Fruit fly (Drosophila melanogaster) whole organism, embryonic: ENCODE results near the gene Rrp45.

Experiments
- ATbp ChIP-seq: fragments of 200-800 bp; sonication (Bioruptor generic); optimal IDR thresholded peaks from 2 replicates; lab custom pipeline; 2017; ENCODE audit warnings: missing biosample characterization, mild to moderate bottlenecking, missing genetic modification characterization, missing genetic modification reagents
- CG10565 ChIP-seq: fragments of 200-800 bp; sonication (Bioruptor generic); optimal IDR thresholded peaks from 3 replicates; lab custom pipeline; 2016; ENCODE audit warnings: missing biosample characterization, mild to moderate bottlenecking, missing genetic modification characterization
- CG12659 ChIP-seq: fragments of 200-800 bp; sonication (Bioruptor generic); optimal IDR thresholded peaks from 3 replicates; lab custom pipeline; 2017; ENCODE audit warnings: mild to moderate bottlenecking, missing biosample characterization, missing genetic modification reagents, missing genetic modification characterization
- CG12769 ChIP-seq: fragments of 200-800 bp; sonication (Bioruptor generic); optimal IDR thresholded peaks from 2 replicates; lab custom pipeline; 2019; ENCODE audit warnings: missing biosample characterization, mild to moderate bottlenecking, missing genetic modification characterization, moderate library complexity
- CG13775 ChIP-seq: fragments of 200-800 bp; sonication (Bioruptor generic); optimal IDR thresholded peaks from 3 replicates; lab custom pipeline; 2017; ENCODE audit warnings: missing biosample characterization, mild to moderate bottlenecking, missing genetic modification characterization
- CG14014 ChIP-seq: fragments of 200-800 bp; sonication (Bioruptor generic); IDR thresholded peaks from 2 replicates; pipeline ENCODE4 v1.3.6; 2022; ENCODE audit warnings: missing biosample characterization, missing genetic modification characterization
- CG14710 ChIP-seq: fragments of 200-800 bp; sonication (Bioruptor generic); optimal IDR thresholded peaks from 3 replicates; lab custom pipeline; 2019; ENCODE audit warnings: missing biosample characterization, mild to moderate bottlenecking, missing genetic modification characterization, moderate library complexity
- CG14965 ChIP-seq: fragments of 200-800 bp; sonication (Bioruptor generic); optimal IDR thresholded peaks from 2 replicates; lab custom pipeline; 2016; ENCODE audit warnings: missing biosample characterization, missing genetic modification characterization, borderline replicate concordance
- CG1529 ChIP-seq: fragments of 200-800 bp; sonication (Bioruptor generic); optimal IDR thresholded peaks from 3 replicates; lab custom pipeline; 2018; ENCODE audit warnings: missing biosample characterization, missing genetic modification characterization
- CG18619 ChIP-seq: fragments of 200-800 bp; sonication (Bioruptor generic); optimal IDR thresholded peaks from 3 replicates; lab custom pipeline; 2017; ENCODE audit warnings: missing biosample characterization, mild to moderate bottlenecking, missing genetic modification characterization
- CG2116 ChIP-seq: fragments of 200-800 bp; sonication (Bioruptor generic); optimal IDR thresholded peaks from 3 replicates; lab custom pipeline; 2018; ENCODE audit warnings: missing biosample characterization, mild to moderate bottlenecking, missing genetic modification characterization
- CG2202 ChIP-seq: fragments of 200-800 bp; sonication (Bioruptor generic); optimal IDR thresholded peaks from 2 replicates; lab custom pipeline; 2018; ENCODE audit warnings: missing biosample characterization, mild to moderate bottlenecking, missing genetic modification characterization
- CG30403 ChIP-seq: fragments of 200-800 bp; sonication (Bioruptor generic); optimal IDR thresholded peaks from 3 replicates; lab custom pipeline; 2016; ENCODE audit warnings: missing biosample characterization, missing genetic modification characterization
- CG3281 ChIP-seq: fragments of 200-800 bp; sonication (Bioruptor generic); optimal IDR thresholded peaks from 3 replicates; lab custom pipeline; 2017; ENCODE audit warnings: missing biosample characterization, mild to moderate bottlenecking, missing genetic modification characterization
- CG3847 ChIP-seq: fragments of 200-800 bp; sonication (Bioruptor generic); IDR thresholded peaks from 2 replicates; pipeline ENCODE4 v1.3.6; 2022; ENCODE audit warnings: missing biosample characterization, missing genetic modification characterization
- CG7271 ChIP-seq: fragments of 200-800 bp; sonication (Bioruptor generic); optimal IDR thresholded peaks from 2 replicates; lab custom pipeline; 2018; ENCODE audit warnings: missing biosample characterization, mild to moderate bottlenecking, missing genetic modification characterization, moderate library complexity
- CG7745 ChIP-seq: fragments of 200-800 bp; sonication (Bioruptor generic); optimal IDR thresholded peaks from 2 replicates; lab custom pipeline; 2018; ENCODE audit warnings: missing biosample characterization, mild to moderate bottlenecking, missing genetic modification characterization, moderate library complexity
- CG8924 ChIP-seq: fragments of 200-800 bp; optimal IDR thresholded peaks from 3 replicates; lab custom pipeline; 2019; ENCODE audit warnings: missing biosample characterization, mild to moderate bottlenecking, missing genetic modification characterization, moderate library complexity
- CG9215 ChIP-seq: fragments of 200-800 bp; sonication (Bioruptor generic); IDR thresholded peaks from 2 replicates; pipeline ENCODE4 v1.3.6; 2022; ENCODE audit warnings: missing biosample characterization, missing genetic modification characterization
- CG9876 ChIP-seq: fragments of 200-800 bp; sonication (Bioruptor generic); optimal IDR thresholded peaks from 2 replicates; lab custom pipeline; 2016; ENCODE audit warnings: missing biosample characterization, missing genetic modification characterization
- Dad ChIP-seq: fragments of 200-800 bp; sonication (Bioruptor generic); optimal IDR thresholded peaks from 3 replicates; lab custom pipeline; 2016; ENCODE audit warnings: missing biosample characterization, missing genetic modification characterization
- Dip2 ChIP-seq: fragments of 200-800 bp; sonication (Bioruptor generic); IDR thresholded peaks from 2 replicates; pipeline ENCODE4 v1.3.6; 2022; ENCODE audit warnings: missing biosample characterization, missing genetic modification characterization
- Dll ChIP-seq: fragments of 200-800 bp; sonication (Bioruptor generic); IDR thresholded peaks from 4 replicates; pipeline ENCODE4 v1.3.6; 2022; ENCODE audit warnings: missing biosample characterization, missing genetic modification characterization; ENCODE audit not compliant: partially characterized antibody
- Dp ChIP-seq: fragments of 200-800 bp; sonication (Bioruptor generic); optimal IDR thresholded peaks from 2 replicates; lab custom pipeline; 2018; ENCODE audit warnings: missing biosample characterization, mild to moderate bottlenecking, missing genetic modification characterization, moderate library complexity
- HmgZ ChIP-seq: fragments of 200-800 bp; sonication (Bioruptor generic); optimal IDR thresholded peaks from 2 replicates; lab custom pipeline; 2018; ENCODE audit warnings: missing biosample characterization, mild to moderate bottlenecking, missing genetic modification characterization
- Jarid2 ChIP-seq: fragments of 200-800 bp; sonication (Bioruptor generic); optimal IDR thresholded peaks from 3 replicates; lab custom pipeline; 2017; ENCODE audit warnings: mild to moderate bottlenecking, missing biosample characterization, missing genetic modification reagents, missing genetic modification characterization
- NfI ChIP-seq: fragments of 200-800 bp; sonication (Bioruptor generic); optimal IDR thresholded peaks from 3 replicates; lab custom pipeline; 2018; ENCODE audit warnings: missing biosample characterization, mild to moderate bottlenecking, missing genetic modification characterization, moderate library complexity
- Sin3A ChIP-seq: fragments of >200 bp; optimal IDR thresholded peaks from 2 replicates; lab custom pipeline; 2018
- Sry-δ ChIP-seq: fragments of 200-800 bp; sonication (Bioruptor generic); optimal IDR thresholded peaks from 2 replicates; lab custom pipeline; 2016; ENCODE audit warnings: missing biosample characterization, missing genetic modification characterization
- aop ChIP-seq: fragments of 200-800 bp; sonication (Bioruptor generic); IDR thresholded peaks from 2 replicates; pipeline ENCODE4 v1.3.6; 2022; ENCODE audit warnings: missing biosample characterization, missing genetic modification characterization
- danr ChIP-seq: fragments of 200-800 bp; sonication (Bioruptor generic); IDR thresholded peaks from 2 replicates; pipeline ENCODE4 v1.3.6; 2022; ENCODE audit warnings: missing biosample characterization, missing genetic modification characterization
- disco-r ChIP-seq: fragments of 200-800 bp; sonication (Bioruptor generic); optimal IDR thresholded peaks from 2 replicates; lab custom pipeline; 2016; ENCODE audit warnings: missing biosample characterization, missing genetic modification characterization
- dysf ChIP-seq: fragments of 200-800 bp; sonication (Bioruptor generic); IDR thresholded peaks from 3 replicates; pipeline ENCODE4 v1.3.6; 2022; ENCODE audit warnings: missing biosample characterization, missing genetic modification characterization
- en ChIP-seq: fragments of 200-800 bp; sonication (Bioruptor generic); optimal IDR thresholded peaks from 2 replicates; lab custom pipeline; 2016; ENCODE audit warnings: missing biosample characterization, missing genetic modification characterization
- eve ChIP-seq, 2 experiments: fragments of >200 bp; optimal IDR thresholded peaks; 2 replicates each; lab custom pipeline; 2017; ENCODE audit warnings: missing biosample characterization in 2 of 2, missing genetic modification characterization in 2 of 2
- eyg ChIP-seq: fragments of 200-800 bp; sonication (Bioruptor generic); optimal IDR thresholded peaks from 3 replicates; lab custom pipeline; 2016; ENCODE audit warnings: missing biosample characterization, missing genetic modification characterization
- fd64A ChIP-seq: fragments of 200-800 bp; sonication (Bioruptor generic); optimal IDR thresholded peaks from 3 replicates; lab custom pipeline; 2018; ENCODE audit warnings: missing biosample characterization, mild to moderate bottlenecking, missing genetic modification characterization
- fru ChIP-seq: fragments of >200 bp; optimal IDR thresholded peaks from 2 replicates; lab custom pipeline; 2017
- hb ChIP-seq: fragments of 200-800 bp; sonication (Bioruptor generic); IDR thresholded peaks from 3 replicates; pipeline ENCODE4 v1.3.6; 2022; ENCODE audit warnings: missing biosample characterization, missing genetic modification characterization; ENCODE audit not compliant: partially characterized antibody
- hbn ChIP-seq: fragments of 200-800 bp; sonication (Bioruptor generic); IDR thresholded peaks from 2 replicates; pipeline ENCODE4 v1.3.6; 2022; ENCODE audit warnings: missing biosample characterization, missing genetic modification characterization; ENCODE audit not compliant: partially characterized antibody
- knrl ChIP-seq: fragments of 200-800 bp; sonication (Bioruptor generic); IDR thresholded peaks from 3 replicates; pipeline ENCODE4 v1.3.6; 2022; ENCODE audit warnings: missing biosample characterization, missing genetic modification characterization; ENCODE audit not compliant: partially characterized antibody
- pfk ChIP-seq: fragments of 200-800 bp; sonication (Bioruptor generic); optimal IDR thresholded peaks from 2 replicates; lab custom pipeline; 2018; ENCODE audit warnings: missing biosample characterization, mild to moderate bottlenecking, missing genetic modification characterization, moderate library complexity
- phol ChIP-seq: fragments of 200-800 bp; sonication (Bioruptor generic); optimal IDR thresholded peaks from 3 replicates; lab custom pipeline; 2018; ENCODE audit warnings: missing biosample characterization, mild to moderate bottlenecking, missing genetic modification characterization, moderate library complexity
- pzg ChIP-seq: fragments of 200-800 bp; sonication (Bioruptor generic); optimal IDR thresholded peaks from 3 replicates; lab custom pipeline; 2018; ENCODE audit warnings: missing biosample characterization, mild to moderate bottlenecking, missing genetic modification characterization, moderate library complexity
- sens ChIP-seq: fragments of 200-800 bp; sonication (Bioruptor generic); peaks from one replicate; lab custom pipeline; 2016; ENCODE audit warnings: missing biosample characterization, missing genetic modification characterization
- shn ChIP-seq: fragments of 200-800 bp; sonication (Bioruptor generic); optimal IDR thresholded peaks from 3 replicates; lab custom pipeline; 2016; ENCODE audit warnings: missing biosample characterization, missing genetic modification characterization
- slp2 ChIP-seq: fragments of 200-800 bp; sonication (Bioruptor generic); optimal IDR thresholded peaks from 2 replicates; lab custom pipeline; 2016; ENCODE audit warnings: missing biosample characterization, missing genetic modification characterization
- stc ChIP-seq: fragments of 200-800 bp; sonication (Bioruptor generic); IDR thresholded peaks from 2 replicates; pipeline ENCODE4 v1.3.6; 2022; ENCODE audit warnings: missing biosample characterization, missing genetic modification characterization
- stwl ChIP-seq: fragments of 200-800 bp; sonication (Bioruptor generic); optimal IDR thresholded peaks from 3 replicates; lab custom pipeline; 2018; ENCODE audit warnings: missing biosample characterization, mild to moderate bottlenecking, missing genetic modification characterization, moderate library complexity
- sug ChIP-seq: fragments of 200-800 bp; optimal IDR thresholded peaks from 2 replicates; lab custom pipeline; 2019; ENCODE audit warnings: missing biosample characterization, mild to moderate bottlenecking, missing genetic modification characterization, moderate library complexity
- toy ChIP-seq: fragments of 200-800 bp; sonication (Bioruptor generic); IDR thresholded peaks from 2 replicates; pipeline ENCODE4 v1.3.6; 2022; ENCODE audit warnings: missing biosample characterization, missing genetic modification characterization
- vnd ChIP-seq: fragments of 200-800 bp; sonication (Bioruptor generic); IDR thresholded peaks from 3 replicates; pipeline ENCODE4 v1.3.6; 2022; ENCODE audit warnings: missing biosample characterization, missing genetic modification characterization; ENCODE audit not compliant: partially characterized antibody
- wor ChIP-seq: fragments of 200-800 bp; sonication (Bioruptor generic); IDR thresholded peaks from 2 replicates; pipeline ENCODE4 v1.3.6; 2022; ENCODE audit warnings: missing biosample characterization, missing genetic modification characterization

Gene Rrp45

DNA sequence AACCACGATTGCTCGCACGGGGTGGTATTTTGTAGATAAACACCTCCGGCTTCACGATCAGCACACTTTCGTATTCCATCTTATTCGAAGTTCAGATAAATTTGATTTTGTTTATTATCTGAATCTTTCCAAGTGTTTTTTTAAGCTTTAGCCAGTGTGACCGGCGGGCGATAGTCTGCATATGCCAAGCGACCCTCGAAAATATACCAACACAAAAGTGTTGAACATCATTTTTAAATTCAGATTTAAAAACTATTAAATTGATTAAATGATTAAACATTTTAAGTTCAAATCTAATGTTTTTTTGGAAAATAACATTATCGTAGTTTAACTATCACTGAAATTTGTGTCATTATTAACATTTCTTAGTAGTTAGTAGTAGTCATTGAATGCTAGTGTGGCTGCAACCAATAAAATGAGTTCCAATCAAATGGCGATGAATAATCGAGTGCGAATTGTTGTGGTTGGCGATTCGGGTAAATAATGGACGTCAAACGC is 9.5 kb upstream of the Rrp45 start, which contains the start of the genes CG9132 and CG4789 (continued):
- TF ChIP-seq Sin3A (lab: Kevin White, UChicago) (peak; percentile 28), CG7745 (no peak), CG13775 (GFP tag; lab: Kevin White, UChicago) (no peak), ATbp (GFP tag; lab: Kevin White, UChicago) (no peak), danr (GFP tag; lab: Robert Waterston, UW) (no peak), hbn (GFP tag; lab: Robert Waterston, UW) (no peak), Sry-δ (GFP tag; lab: Kevin White, UChicago) (peak; percentile 8), HmgZ (tag; lab: Kevin White, UChicago) (no peak), Dp (peak; percentile 43), CG1529 (GFP tag; lab: Kevin White, UChicago) (no peak), CG10565 (GFP tag; lab: Kevin White, UChicago) (no peak), CG18619 (GFP tag; lab: Kevin White, UChicago) (no peak), CG14014 (GFP tag; lab: Robert Waterston, UW) (no peak), shn (GFP tag; lab: Kevin White, UChicago) (no peak), CG12769 (tag; lab: Kevin White, UChicago) (no peak), disco-r (GFP tag; lab: Kevin White, UChicago) (no peak), phol (peak; percentile 4), Jarid2 (no peak), fru (lab: Kevin White, UChicago) (no peak), stwl (tag; lab: Kevin White, UChicago) (peak; percentile 51), toy (no peak), pfk (GFP tag; lab: Kevin White, UChicago) (no peak), CG7271 (tag; lab: Kevin White, UChicago) (no peak), knrl (GFP tag; lab: Robert Waterston, UW) (0 out of 3 replicates have a peak, but pooled peaks have one; percentile 31), Dll (peak; percentile 57; the same call in 3 of the 4 replicates), CG2116 (GFP tag; lab: Kevin White, UChicago) (peak; percentile 34), dysf (GFP tag; lab: Robert Waterston, UW) (no peak), pzg (GFP tag; lab: Kevin White, UChicago) (peak; percentile 48), CG14710 (tag; lab: Kevin White, UChicago) (peak; percentile 26), sens (GFP tag; lab: Kevin White, UChicago) (peak; percentile 38), CG9215 (GFP tag; lab: Robert Waterston, UW) (no peak), stc (GFP tag; lab: Robert Waterston, UW) (no peak), fd64A (no peak), en (GFP tag; lab: Kevin White, UChicago) (no peak), aop (no peak), slp2 (GFP tag; lab: Kevin White, UChicago) (no peak), CG12659 (GFP tag; lab: Kevin White, UChicago) (peak; percentile 22)

DNA sequence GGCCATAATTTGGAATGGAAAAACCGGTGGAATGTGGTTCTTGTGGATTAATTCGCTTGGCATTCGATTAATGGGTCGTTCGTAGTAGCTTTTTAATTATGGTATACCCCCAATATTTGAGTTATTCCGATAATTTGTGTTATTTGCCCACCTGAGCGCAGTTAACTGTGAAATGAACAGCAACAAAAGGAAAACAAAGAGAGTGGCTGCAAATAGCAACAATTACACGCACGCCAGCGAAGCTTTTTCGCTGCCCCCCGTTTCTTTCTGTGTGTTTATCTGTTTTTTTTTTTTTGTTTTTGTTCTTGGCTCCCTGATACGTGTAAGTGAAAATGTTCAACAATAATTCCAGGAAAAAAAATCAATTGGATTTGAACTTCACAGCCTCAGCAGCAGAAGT is 8.8 kb upstream of the Rrp45 start:
- no peak for TF ChIP-seq sug (tag; lab: Kevin White, UChicago)
- TF ChIP-seq wor (GFP tag; lab: Robert Waterston, UW): no peak
- no peak for TF ChIP-seq CG2202
- no peak for TF ChIP-seq hb (GFP tag; lab: Robert Waterston, UW)
- TF ChIP-seq eyg (GFP tag; lab: Kevin White, UChicago): no peak
- no peak for TF ChIP-seq Dad (GFP tag; lab: Kevin White, UChicago)
- TF ChIP-seq CG30403 (GFP tag; lab: Kevin White, UChicago): no peak
- no peak for TF ChIP-seq vnd
- TF ChIP-seq CG8924: no peak
- TF ChIP-seq CG9876 (GFP tag; lab: Kevin White, UChicago): no peak
- no peak for TF ChIP-seq NfI
- TF ChIP-seq CG3847: no peak
- TF ChIP-seq eve (GFP tag; optimal IDR thresholded peaks at IDR 0.05; lab: Kevin White, UChicago): no peak
- no peak for TF ChIP-seq CG14965 (GFP tag; lab: Kevin White, UChicago)
- no peak for TF ChIP-seq Dip2
- TF ChIP-seq CG3281 (GFP tag; lab: Kevin White, UChicago): no peak
